Fruit fly (Drosophila melanogaster) whole organism, embryonic: ENCODE results near the gene Slh.
A peak's percentile ranks its signal among the peaks of the same experiment; 100 is the strongest.

Experiments
- Aef1 ChIP-seq: fragments of 200-800 bp; sonication (Bioruptor generic); IDR thresholded peaks from 3 replicates; pipeline ENCODE4 v1.3.6; 2022; ENCODE audit warnings: missing biosample characterization, missing genetic modification characterization
- Atf6 ChIP-seq: fragments of 200-800 bp; sonication (Bioruptor generic); IDR thresholded peaks from 2 replicates; pipeline ENCODE4 v1.3.6; 2022; ENCODE audit warnings: missing biosample characterization, missing genetic modification characterization
- Bteb2 ChIP-seq: fragments of 200-800 bp; sonication (Bioruptor generic); optimal IDR thresholded peaks from 2 replicates; lab custom pipeline; 2016; ENCODE audit warnings: missing biosample characterization, missing genetic modification characterization
- C15 ChIP-seq: fragments of 200-800 bp; sonication (Bioruptor generic); IDR thresholded peaks from 3 replicates; pipeline ENCODE4 v1.3.6; 2022; ENCODE audit warnings: missing biosample characterization, missing genetic modification characterization
- CG13775 ChIP-seq: fragments of 200-800 bp; sonication (Bioruptor generic); optimal IDR thresholded peaks from 3 replicates; lab custom pipeline; 2017; ENCODE audit warnings: missing biosample characterization, mild to moderate bottlenecking, missing genetic modification characterization
- CG15479 ChIP-seq: fragments of 200-800 bp; sonication (Bioruptor generic); optimal IDR thresholded peaks from 3 replicates; lab custom pipeline; 2019; ENCODE audit warnings: missing biosample characterization, mild to moderate bottlenecking, missing genetic modification characterization, moderate library complexity
- CG1603 ChIP-seq: fragments of 200-800 bp; sonication (Bioruptor generic); optimal IDR thresholded peaks from 2 replicates; lab custom pipeline; 2019; ENCODE audit warnings: missing biosample characterization, mild to moderate bottlenecking, missing genetic modification characterization, moderate library complexity
- CG1647 ChIP-seq: fragments of 200-800 bp; sonication (Bioruptor generic); optimal IDR thresholded peaks from 3 replicates; lab custom pipeline; 2016; ENCODE audit warnings: missing biosample characterization, missing genetic modification characterization
- CG16863 ChIP-seq: fragments of 200-800 bp; sonication (Bioruptor generic); optimal IDR thresholded peaks from 3 replicates; lab custom pipeline; 2016; ENCODE audit warnings: missing biosample characterization, missing genetic modification characterization
- CG17359 ChIP-seq: fragments of 200-800 bp; sonication (Bioruptor generic); optimal IDR thresholded peaks from 3 replicates; lab custom pipeline; 2018; ENCODE audit warnings: missing biosample characterization, mild to moderate bottlenecking, missing genetic modification characterization, moderate library complexity
- CG1792 ChIP-seq: fragments of 200-800 bp; sonication (Bioruptor generic); optimal IDR thresholded peaks from 2 replicates; lab custom pipeline; 2016; ENCODE audit warnings: missing biosample characterization, missing genetic modification characterization
- CG18476 ChIP-seq: fragments of 200-800 bp; sonication (Bioruptor generic); optimal IDR thresholded peaks from 2 replicates; lab custom pipeline; 2016; ENCODE audit warnings: missing biosample characterization, mild to moderate bottlenecking, missing genetic modification characterization
- CG2712 ChIP-seq: fragments of 200-800 bp; optimal IDR thresholded peaks from 3 replicates; lab custom pipeline; 2019; ENCODE audit warnings: missing biosample characterization, mild to moderate bottlenecking, missing genetic modification characterization, moderate library complexity
- CG30403 ChIP-seq: fragments of 200-800 bp; sonication (Bioruptor generic); optimal IDR thresholded peaks from 3 replicates; lab custom pipeline; 2016; ENCODE audit warnings: missing biosample characterization, missing genetic modification characterization
- CG30431 ChIP-seq: fragments of 200-800 bp; sonication (Bioruptor generic); optimal IDR thresholded peaks from 2 replicates; lab custom pipeline; 2017; ENCODE audit warnings: missing biosample characterization, missing genetic modification characterization
- CG31388 ChIP-seq: fragments of 200-800 bp; sonication (Bioruptor generic); optimal IDR thresholded peaks from 2 replicates; lab custom pipeline; 2016; ENCODE audit warnings: missing biosample characterization, missing genetic modification characterization
- CG32532 ChIP-seq: fragments of 200-800 bp; sonication (Bioruptor generic); IDR thresholded peaks from 2 replicates; pipeline ENCODE4 v1.3.6; 2022; ENCODE audit warnings: missing biosample characterization, missing genetic modification characterization
- CG33557 ChIP-seq: fragments of 200-800 bp; sonication (Bioruptor generic); optimal IDR thresholded peaks from 2 replicates; lab custom pipeline; 2019; ENCODE audit warnings: missing biosample characterization, mild to moderate bottlenecking, missing genetic modification characterization, moderate library complexity
- CG4820 ChIP-seq: fragments of 200-800 bp; sonication (Bioruptor generic); optimal IDR thresholded peaks from 3 replicates; lab custom pipeline; 2016; ENCODE audit warnings: missing biosample characterization, missing genetic modification characterization
- CG7963 ChIP-seq: fragments of 200-800 bp; sonication (Bioruptor generic); IDR thresholded peaks from 3 replicates; pipeline ENCODE4 v1.3.6; 2022; ENCODE audit warnings: missing biosample characterization, missing genetic modification characterization; ENCODE audit not compliant: partially characterized antibody
- Camta ChIP-seq: fragments of 200-800 bp; sonication (Bioruptor generic); optimal IDR thresholded peaks from 2 replicates; lab custom pipeline; 2016; ENCODE audit warnings: missing biosample characterization, missing genetic modification characterization
- CrebB ChIP-seq: fragments of 200-800 bp; sonication (Bioruptor generic); optimal IDR thresholded peaks from 3 replicates; lab custom pipeline; 2018; ENCODE audit warnings: missing biosample characterization, mild to moderate bottlenecking, missing genetic modification characterization
- D19A ChIP-seq: fragments of 200-800 bp; optimal IDR thresholded peaks from 3 replicates; lab custom pipeline; 2019; ENCODE audit warnings: missing biosample characterization, mild to moderate bottlenecking, missing genetic modification characterization, moderate library complexity
- Deaf1 ChIP-seq: fragments of 200-800 bp; optimal IDR thresholded peaks from 3 replicates; lab custom pipeline; 2019; ENCODE audit warnings: missing biosample characterization, mild to moderate bottlenecking, missing genetic modification characterization, moderate library complexity
- Dip3 ChIP-seq: fragments of 200-800 bp; sonication (Bioruptor generic); optimal IDR thresholded peaks from 3 replicates; lab custom pipeline; 2016; ENCODE audit warnings: missing biosample characterization, missing genetic modification characterization
- E2f2 ChIP-seq: fragments of 200-800 bp; sonication (Bioruptor generic); IDR thresholded peaks from 2 replicates; pipeline ENCODE4 v1.3.6; 2022; ENCODE audit warnings: missing biosample characterization, missing genetic modification characterization
- Gsc ChIP-seq: fragments of 200-800 bp; sonication (Bioruptor generic); IDR thresholded peaks from 2 replicates; pipeline ENCODE4 v1.3.6; 2022; ENCODE audit warnings: missing biosample characterization, missing genetic modification characterization
- HLH3B ChIP-seq: fragments of 200-800 bp; sonication (Bioruptor generic); IDR thresholded peaks from 2 replicates; pipeline ENCODE4 v1.3.6; 2022; ENCODE audit warnings: missing biosample characterization, missing genetic modification characterization
- TFAM ChIP-seq: fragments of 200-800 bp; sonication (Bioruptor generic); optimal IDR thresholded peaks from 2 replicates; lab custom pipeline; 2017; ENCODE audit warnings: missing biosample characterization, missing genetic modification characterization, inconsistent platforms
- al ChIP-seq: fragments of 200-800 bp; sonication (Bioruptor generic); IDR thresholded peaks from 2 replicates; pipeline ENCODE4 v1.3.6; 2022; ENCODE audit warnings: missing biosample characterization, missing genetic modification characterization
- ato ChIP-seq: fragments of 200-800 bp; sonication (Bioruptor generic); IDR thresholded peaks from 2 replicates; pipeline ENCODE4 v1.3.6; 2022; ENCODE audit warnings: missing biosample characterization, missing genetic modification characterization; ENCODE audit not compliant: partially characterized antibody
- az2 ChIP-seq: fragments of 200-800 bp; sonication (Bioruptor generic); optimal IDR thresholded peaks from 3 replicates; lab custom pipeline; 2016; ENCODE audit warnings: missing biosample characterization, missing genetic modification characterization
- cad ChIP-seq: fragments of >200 bp; optimal IDR thresholded peaks from 2 replicates; lab custom pipeline; 2017; ENCODE audit warnings: missing biosample characterization, missing genetic modification characterization
- chm ChIP-seq: fragments of 200-800 bp; sonication (Bioruptor generic); IDR thresholded peaks from 2 replicates; pipeline ENCODE4 v1.3.6; 2022; ENCODE audit warnings: missing biosample characterization, missing genetic modification characterization
- chn ChIP-seq: fragments of 200-800 bp; sonication (Bioruptor generic); optimal IDR thresholded peaks from 2 replicates; lab custom pipeline; 2016; ENCODE audit warnings: missing biosample characterization, missing genetic modification characterization
- kni ChIP-seq: fragments of 200-800 bp; sonication (Bioruptor generic); optimal IDR thresholded peaks from 3 replicates; lab custom pipeline; 2017; ENCODE audit warnings: mild to moderate bottlenecking, missing biosample characterization, missing genetic modification reagents, missing genetic modification characterization
- nom ChIP-seq: fragments of 200-800 bp; sonication (Bioruptor generic); optimal IDR thresholded peaks from 2 replicates; lab custom pipeline; 2017; ENCODE audit warnings: missing biosample characterization, missing genetic modification characterization, mild to moderate bottlenecking, moderate library complexity, missing genetic modification reagents
- sens ChIP-seq: fragments of 200-800 bp; sonication (Bioruptor generic); peaks from one replicate; lab custom pipeline; 2016; ENCODE audit warnings: missing biosample characterization, missing genetic modification characterization
- tap ChIP-seq: fragments of 200-800 bp; optimal IDR thresholded peaks from 3 replicates; lab custom pipeline; 2019; ENCODE audit warnings: missing biosample characterization, mild to moderate bottlenecking, missing genetic modification characterization, moderate library complexity
- tll ChIP-seq, 2 experiments: fragments of 200-800 bp in 1 of 2; fragments of >200 bp in 1 of 2; sonication (Bioruptor generic) in 1 of 2; optimal IDR thresholded peaks; 2 replicates each; lab custom pipeline; 2017 to 2019; ENCODE audit warnings: missing biosample characterization in 2 of 2, missing genetic modification characterization in 2 of 2, mild to moderate bottlenecking in 1 of 2, moderate library complexity in 1 of 2
- vvl ChIP-seq: fragments of 200-800 bp; sonication (Bioruptor generic); IDR thresholded peaks from 2 replicates; pipeline ENCODE4 v1.3.6; 2022; ENCODE audit warnings: missing biosample characterization, missing genetic modification characterization
- zen ChIP-seq: fragments of 200-800 bp; sonication (Bioruptor generic); optimal IDR thresholded peaks from 3 replicates; lab custom pipeline; 2018; ENCODE audit warnings: missing biosample characterization, mild to moderate bottlenecking, missing genetic modification characterization, moderate library complexity

Gene Slh

dm6 chr2L:2461322-2461999 is 31.0 kb downstream of the Slh start (continued):
- TF ChIP-seq TFAM (GFP tag; lab: Kevin White, UChicago): no peak
- no peak for TF ChIP-seq al
- TF ChIP-seq tap (tag; lab: Kevin White, UChicago): no peak
- TF ChIP-seq CG16863: no peak

- TF ChIP-seq CG1647 (GFP tag; lab: Kevin White, UChicago): no peak
- TF ChIP-seq D19A: peak; percentile 90
- TF ChIP-seq zen (tag; lab: Kevin White, UChicago): peak; percentile 19
- peak; percentile 50 for TF ChIP-seq sens (GFP tag; lab: Kevin White, UChicago)
- TF ChIP-seq Dip3 (GFP tag; lab: Kevin White, UChicago): no peak
Observed at dm6 chr2L:2459238-2459637, 33.2 kb downstream of the Slh start.

- TF ChIP-seq zen (tag; lab: Kevin White, UChicago) (peak; percentile 81), HLH3B (GFP tag; lab: Robert Waterston, UW) (no peak), sens (GFP tag; lab: Kevin White, UChicago) (peak; percentile 6), Aef1 (GFP tag; lab: Robert Waterston, UW) (no peak), cad (GFP tag; lab: Kevin White, UChicago) (peak; percentile 84), CG30403 (no peak), kni (GFP tag; lab: Kevin White, UChicago) (no peak), tll (GFP tag; optimal IDR thresholded peaks at IDR 0.05; lab: Kevin White, UChicago) (peak in 1 of 2 experiments; percentile 99), chn (GFP tag; lab: Kevin White, UChicago) (no peak), CG15479 (GFP tag; lab: Kevin White, UChicago) (peak; percentile 80), CG17359 (tag; lab: Kevin White, UChicago) (no peak), CG13775 (GFP tag; lab: Kevin White, UChicago) (no peak), CrebB (no peak), CG32532 (GFP tag; lab: Robert Waterston, UW) (no peak), Gsc (GFP tag; lab: Robert Waterston, UW) (no peak)
- TF ChIP-seq, all 482 proteins: peak for 5
Observed at dm6 chr2L:2456516-2457392, 35.7 kb downstream of the Slh start.

DNA sequence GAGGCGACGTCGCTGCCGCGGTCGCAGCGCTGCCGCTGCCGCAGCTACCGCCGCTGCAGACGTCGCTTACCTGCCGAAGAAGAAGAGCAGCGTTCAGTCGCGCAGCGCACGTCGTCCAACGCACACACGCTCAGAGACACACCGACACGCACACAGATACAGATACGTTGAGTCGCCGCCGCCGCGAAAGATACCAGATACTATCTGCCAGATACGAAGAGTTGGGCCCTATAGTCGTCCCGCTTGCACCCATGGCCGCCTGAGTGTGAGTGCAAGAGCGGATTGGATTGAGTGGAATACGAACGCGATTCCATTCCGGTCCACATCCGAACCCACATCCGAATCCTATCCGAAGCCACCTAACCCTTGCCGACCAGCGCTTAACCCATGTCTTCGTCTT is 37.8 kb downstream of the Slh start:
- TF ChIP-seq Gsc (GFP tag; lab: Robert Waterston, UW) (no peak), Bteb2 (GFP tag; lab: Kevin White, UChicago) (no peak), tll (GFP tag; optimal IDR thresholded peaks at IDR 0.05; lab: Kevin White, UChicago) (peak in 1 of 2 experiments; percentile 28), Camta (GFP tag; lab: Kevin White, UChicago) (no peak), CG2712 (tag; lab: Kevin White, UChicago) (no peak), C15 (GFP tag; lab: Robert Waterston, UW) (no peak), E2f2 (GFP tag; lab: Robert Waterston, UW) (peak; percentile 18; the same call in 1 of the 2 replicates), az2 (no peak), Dip3 (GFP tag; lab: Kevin White, UChicago) (no peak), kni (GFP tag; lab: Kevin White, UChicago) (peak; percentile 66), Aef1 (GFP tag; lab: Robert Waterston, UW) (no peak), CG18476 (GFP tag; lab: Kevin White, UChicago) (no peak), nom (peak; percentile 3), chm (GFP tag; lab: Robert Waterston, UW) (peak; percentile 39; the same call in 1 of the 2 replicates), Deaf1 (tag; lab: Kevin White, UChicago) (peak; percentile 95), CG7963 (GFP tag; lab: Robert Waterston, UW) (no peak), Atf6 (no peak), CG1792 (GFP tag; lab: Kevin White, UChicago) (no peak), ato (GFP tag; lab: Robert Waterston, UW) (peak; percentile 57; the same call in 1 of the 2 replicates), CG33557 (GFP tag; lab: Kevin White, UChicago) (no peak), CG4820 (no peak), CG31388 (GFP tag; lab: Kevin White, UChicago) (no peak), CG30431 (no peak), CG1603 (no peak), vvl (GFP tag; lab: Robert Waterston, UW) (peak; percentile 29; the same call in 1 of the 2 replicates)
